Fruit fly (Drosophila melanogaster) whole organism, embryonic: ENCODE results near the gene Gnmt.

Experiments used
- Awh ChIP-seq: fragments of 200-800 bp; sonication (Bioruptor generic); IDR thresholded peaks from 2 replicates; pipeline ENCODE4, ENCODE4 v1.3.6; 2022; ENCODE audit warnings: missing biosample characterization, missing genetic modification characterization
- B-H2 ChIP-seq: fragments of 200-800 bp; sonication (Bioruptor generic); optimal IDR thresholded peaks from 2 replicates; lab custom pipeline; 2018; ENCODE audit warnings: missing biosample characterization, mild to moderate bottlenecking, missing genetic modification characterization
- CG11560 ChIP-seq: fragments of 200-800 bp; sonication (Bioruptor generic); IDR thresholded peaks from 3 replicates; pipeline ENCODE4 v1.3.6; 2022; ENCODE audit warnings: missing biosample characterization, missing genetic modification characterization
- CG12155 ChIP-seq: fragments of 200-800 bp; sonication (Bioruptor generic); optimal IDR thresholded peaks from 3 replicates; lab custom pipeline; 2016; ENCODE audit warnings: missing biosample characterization, missing genetic modification characterization
- CG12942 ChIP-seq: fragments of 200-800 bp; sonication (Bioruptor generic); optimal IDR thresholded peaks from 3 replicates; lab custom pipeline; 2016; ENCODE audit warnings: missing biosample characterization, missing genetic modification characterization
- CG13894 ChIP-seq: fragments of 200-800 bp; sonication (Bioruptor generic); optimal IDR thresholded peaks from 3 replicates; lab custom pipeline; 2018; ENCODE audit warnings: missing biosample characterization, mild to moderate bottlenecking, missing genetic modification characterization, moderate library complexity
- CG14014 ChIP-seq: fragments of 200-800 bp; sonication (Bioruptor generic); IDR thresholded peaks from 2 replicates; pipeline ENCODE4 v1.3.6; 2022; ENCODE audit warnings: missing biosample characterization, missing genetic modification characterization
- CG14050 ChIP-seq: fragments of 200-800 bp; sonication (Bioruptor generic); IDR thresholded peaks from 3 replicates; pipeline ENCODE4 v1.3.6; 2022; ENCODE audit warnings: missing biosample characterization, missing genetic modification characterization
- CG14965 ChIP-seq: fragments of 200-800 bp; sonication (Bioruptor generic); optimal IDR thresholded peaks from 2 replicates; lab custom pipeline; 2016; ENCODE audit warnings: missing biosample characterization, missing genetic modification characterization, borderline replicate concordance
- CG15269 ChIP-seq: fragments of 200-800 bp; sonication (Bioruptor generic); optimal IDR thresholded peaks from 2 replicates; lab custom pipeline; 2018; ENCODE audit warnings: missing biosample characterization, mild to moderate bottlenecking, missing genetic modification characterization, moderate library complexity
- CG1647 ChIP-seq: fragments of 200-800 bp; sonication (Bioruptor generic); optimal IDR thresholded peaks from 3 replicates; lab custom pipeline; 2016; ENCODE audit warnings: missing biosample characterization, missing genetic modification characterization
- CG17568 ChIP-seq: fragments of 200-800 bp; sonication (Bioruptor generic); optimal IDR thresholded peaks from 2 replicates; lab custom pipeline; 2018; ENCODE audit warnings: missing biosample characterization, mild to moderate bottlenecking, missing genetic modification characterization, moderate library complexity
- CG17829 ChIP-seq: fragments of 200-800 bp; optimal IDR thresholded peaks from 2 replicates; lab custom pipeline; 2019; ENCODE audit warnings: missing biosample characterization, mild to moderate bottlenecking, missing genetic modification characterization, moderate library complexity
- CG18011 ChIP-seq: fragments of 200-800 bp; sonication (Bioruptor generic); optimal IDR thresholded peaks from 2 replicates; lab custom pipeline; 2017; ENCODE audit warnings: missing biosample characterization, missing genetic modification characterization, mild to moderate bottlenecking, moderate library complexity, missing genotype
- CG2116 ChIP-seq: fragments of 200-800 bp; sonication (Bioruptor generic); optimal IDR thresholded peaks from 3 replicates; lab custom pipeline; 2018; ENCODE audit warnings: missing biosample characterization, mild to moderate bottlenecking, missing genetic modification characterization
- CG31224 ChIP-seq: fragments of 200-800 bp; sonication (Bioruptor generic); IDR thresholded peaks from 2 replicates; pipeline ENCODE4 v1.3.6; 2022; ENCODE audit warnings: missing biosample characterization, missing genetic modification characterization
- CG31388 ChIP-seq: fragments of 200-800 bp; sonication (Bioruptor generic); optimal IDR thresholded peaks from 2 replicates; lab custom pipeline; 2016; ENCODE audit warnings: missing biosample characterization, missing genetic modification characterization
- CG4707 ChIP-seq: fragments of 200-800 bp; sonication (Bioruptor generic); optimal IDR thresholded peaks from 2 replicates; lab custom pipeline; 2018; ENCODE audit warnings: missing biosample characterization, mild to moderate bottlenecking, missing genetic modification characterization, moderate library complexity
- CG5245 ChIP-seq: fragments of 200-800 bp; sonication (Bioruptor generic); optimal IDR thresholded peaks from 3 replicates; lab custom pipeline; 2016; ENCODE audit warnings: missing biosample characterization, missing genetic modification characterization
- CG6175 ChIP-seq: fragments of 200-800 bp; sonication (Bioruptor generic); IDR thresholded peaks from 3 replicates; pipeline ENCODE4 v1.3.6; 2022; ENCODE audit warnings: missing biosample characterization, missing genetic modification characterization
- CG6765 ChIP-seq: fragments of 200-800 bp; sonication (Bioruptor generic); optimal IDR thresholded peaks from 3 replicates; lab custom pipeline; 2017; ENCODE audit warnings: missing biosample characterization, mild to moderate bottlenecking, missing genetic modification characterization
- CG8281 ChIP-seq: fragments of 200-800 bp; sonication (Bioruptor generic); optimal IDR thresholded peaks from 2 replicates; lab custom pipeline; 2018; ENCODE audit warnings: missing biosample characterization, mild to moderate bottlenecking, missing genetic modification characterization, moderate library complexity
- CG9609 ChIP-seq: fragments of 200-800 bp; sonication (Bioruptor generic); optimal IDR thresholded peaks from 3 replicates; lab custom pipeline; 2016; ENCODE audit warnings: missing biosample characterization, missing genetic modification characterization
- CoRest ChIP-seq: fragments of 200-800 bp; sonication (Bioruptor generic); optimal IDR thresholded peaks from 3 replicates; lab custom pipeline; 2018; ENCODE audit warnings: missing biosample characterization, mild to moderate bottlenecking, missing genetic modification characterization, moderate library complexity
- D ChIP-seq, 2 experiments: fragments of 200-800 bp in 1 of 2; fragments of >200 bp in 1 of 2; sonication (Bioruptor generic) in 1 of 2; optimal IDR thresholded peaks; 2 replicates in 1 of 2; 3 replicates in 1 of 2; lab custom pipeline; 2017; ENCODE audit warnings: mild to moderate bottlenecking in 1 of 2, missing biosample characterization in 1 of 2, missing genetic modification characterization in 1 of 2, missing genetic modification reagents in 1 of 2
- D19B ChIP-seq: fragments of 200-800 bp; sonication (Bioruptor generic); optimal IDR thresholded peaks from 2 replicates; lab custom pipeline; 2017; ENCODE audit warnings: missing biosample characterization, mild to moderate bottlenecking, missing genetic modification characterization
- Dbx ChIP-seq: fragments of 200-800 bp; sonication (Bioruptor generic); IDR thresholded peaks from 3 replicates; pipeline ENCODE4 v1.3.6; 2022; ENCODE audit warnings: missing biosample characterization, missing genetic modification characterization
- Eip74EF ChIP-seq, 2 experiments: fragments of 200-800 bp in 1 of 2; fragments of >200 bp in 1 of 2; sonication (Bioruptor generic) in 1 of 2; optimal IDR thresholded peaks; 2 replicates each; lab custom pipeline; 2017 to 2019; ENCODE audit warnings: missing biosample characterization in 2 of 2, missing genetic modification characterization in 2 of 2, mild to moderate bottlenecking in 1 of 2, moderate library complexity in 1 of 2
- Fer1 ChIP-seq: fragments of 200-800 bp; sonication (Bioruptor generic); optimal IDR thresholded peaks from 2 replicates; lab custom pipeline; 2017; ENCODE audit warnings: missing biosample characterization, mild to moderate bottlenecking, missing genetic modification characterization
- Fer3 ChIP-seq: fragments of 200-800 bp; sonication (Bioruptor generic); optimal IDR thresholded peaks from 2 replicates; lab custom pipeline; 2018; ENCODE audit warnings: missing biosample characterization, mild to moderate bottlenecking, missing genetic modification characterization, moderate library complexity
- HmgZ ChIP-seq: fragments of 200-800 bp; sonication (Bioruptor generic); optimal IDR thresholded peaks from 2 replicates; lab custom pipeline; 2018; ENCODE audit warnings: missing biosample characterization, mild to moderate bottlenecking, missing genetic modification characterization
- Meics ChIP-seq: fragments of 200-800 bp; sonication (Bioruptor generic); optimal IDR thresholded peaks from 2 replicates; lab custom pipeline; 2017; ENCODE audit warnings: missing biosample characterization, mild to moderate bottlenecking, missing genetic modification characterization
- PHDP ChIP-seq: fragments of 200-800 bp; sonication (Bioruptor generic); optimal IDR thresholded peaks from 3 replicates; lab custom pipeline; 2018; ENCODE audit warnings: missing biosample characterization, mild to moderate bottlenecking, missing genetic modification characterization, moderate library complexity
- Pdp1 ChIP-seq, 2 experiments: fragments of 200-800 bp; sonication (Bioruptor generic); optimal IDR thresholded peaks; 3 replicates each; lab custom pipeline; 2016; ENCODE audit warnings: missing biosample characterization in 2 of 2, missing genetic modification characterization in 2 of 2, mild to moderate bottlenecking in 1 of 2, moderate library complexity in 1 of 2
- Spps ChIP-seq: fragments of 200-800 bp; sonication (Bioruptor generic); optimal IDR thresholded peaks from 2 replicates; lab custom pipeline; 2018; ENCODE audit warnings: missing biosample characterization, mild to moderate bottlenecking, missing genetic modification characterization
- Xrp1 ChIP-seq: fragments of 200-800 bp; sonication (Bioruptor generic); IDR thresholded peaks from 2 replicates; pipeline ENCODE4 v1.3.6; 2022; ENCODE audit warnings: missing biosample characterization, missing genetic modification characterization
- bcd ChIP-seq: fragments of 200-800 bp; sonication (Bioruptor generic); optimal IDR thresholded peaks from 2 replicates; lab custom pipeline; 2017; ENCODE audit warnings: missing biosample characterization, mild to moderate bottlenecking, missing genetic modification characterization
- cad ChIP-seq: fragments of >200 bp; optimal IDR thresholded peaks from 2 replicates; lab custom pipeline; 2017; ENCODE audit warnings: missing biosample characterization, missing genetic modification characterization
- gt ChIP-seq: fragments of 200-800 bp; sonication (Bioruptor generic); IDR thresholded peaks from 2 replicates; pipeline ENCODE4 v1.3.6; 2022; ENCODE audit warnings: missing biosample characterization, missing genetic modification characterization
- ham ChIP-seq: fragments of 200-800 bp; sonication (Bioruptor generic); IDR thresholded peaks from 2 replicates; pipeline ENCODE4 v1.3.6; 2022; ENCODE audit warnings: missing biosample characterization, missing genetic modification characterization
- kni ChIP-seq: fragments of 200-800 bp; sonication (Bioruptor generic); optimal IDR thresholded peaks from 3 replicates; lab custom pipeline; 2017; ENCODE audit warnings: mild to moderate bottlenecking, missing biosample characterization, missing genetic modification reagents, missing genetic modification characterization
- lab ChIP-seq: fragments of 200-800 bp; sonication (Bioruptor generic); optimal IDR thresholded peaks from 3 replicates; lab custom pipeline; 2017; ENCODE audit warnings: missing biosample characterization, missing genetic modification characterization, mild to moderate bottlenecking, moderate library complexity, missing genetic modification reagents
- maf-S ChIP-seq: fragments of 200-800 bp; sonication (Bioruptor generic); optimal IDR thresholded peaks from 2 replicates; lab custom pipeline; 2016; ENCODE audit warnings: missing biosample characterization, missing genetic modification characterization
- nau ChIP-seq: fragments of 200-800 bp; sonication (Bioruptor generic); optimal IDR thresholded peaks from 3 replicates; lab custom pipeline; 2017; ENCODE audit warnings: missing biosample characterization, mild to moderate bottlenecking, missing genetic modification characterization, missing genetic modification reagents
- peb ChIP-seq: fragments of 200-800 bp; sonication (Bioruptor generic); IDR thresholded peaks from 2 replicates; pipeline ENCODE4 v1.3.6; 2022; ENCODE audit warnings: missing biosample characterization, missing genetic modification characterization
- rib ChIP-seq: fragments of 200-800 bp; sonication (Bioruptor generic); IDR thresholded peaks from 2 replicates; pipeline ENCODE4 v1.3.6; 2022; ENCODE audit warnings: missing biosample characterization, missing genetic modification characterization
- sd ChIP-seq: fragments of 200-800 bp; sonication (Bioruptor generic); optimal IDR thresholded peaks from 3 replicates; lab custom pipeline; 2018; ENCODE audit warnings: missing biosample characterization, mild to moderate bottlenecking, missing genetic modification characterization, moderate library complexity
- shn ChIP-seq: fragments of 200-800 bp; sonication (Bioruptor generic); optimal IDR thresholded peaks from 3 replicates; lab custom pipeline; 2016; ENCODE audit warnings: missing biosample characterization, missing genetic modification characterization
- tio ChIP-seq: fragments of 200-800 bp; sonication (Bioruptor generic); optimal IDR thresholded peaks from 2 replicates; lab custom pipeline; 2017; ENCODE audit warnings: missing biosample characterization, missing genetic modification characterization, inconsistent platforms
- unpg ChIP-seq: fragments of 200-800 bp; sonication (Bioruptor generic); optimal IDR thresholded peaks from 3 replicates; lab custom pipeline; 2018; ENCODE audit warnings: missing biosample characterization, mild to moderate bottlenecking, missing genetic modification characterization, moderate library complexity
- z ChIP-seq: fragments of 200-800 bp; sonication (Bioruptor generic); IDR thresholded peaks from 3 replicates; pipeline ENCODE4 v1.3.6; 2022; ENCODE audit warnings: missing biosample characterization, missing genetic modification characterization

The Gnmt gene

dm6 chr3R:12716251-12716650 lies 41.8 kb downstream of the Gnmt start (continued):
- no peak for TF ChIP-seq CG31224 (GFP tag; lab: Robert Waterston, UW)
- TF ChIP-seq bcd = no peak
- TF ChIP-seq CG12942 = no peak
- peak; percentile 21 for TF ChIP-seq HmgZ (tag; lab: Kevin White, UChicago)
- TF ChIP-seq CG17829 (tag; lab: Kevin White, UChicago) = no peak
- no peak for TF ChIP-seq CG11560 (tag; lab: Robert Waterston, UW)
- no peak for TF ChIP-seq CG31388 (GFP tag; lab: Kevin White, UChicago)
- TF ChIP-seq CG9609 (GFP tag; lab: Kevin White, UChicago) = no peak
- no peak for TF ChIP-seq kni (GFP tag; lab: Kevin White, UChicago)
- TF ChIP-seq PHDP (tag; lab: Kevin White, UChicago) = peak; percentile 20
- TF ChIP-seq B-H2 = peak; percentile 60
- TF ChIP-seq CG15269 (tag; lab: Kevin White, UChicago) = peak; percentile 36
- no peak for TF ChIP-seq Pdp1 (GFP tag; optimal IDR thresholded peaks at IDR 0.05; lab: Kevin White, UChicago)
- no peak for TF ChIP-seq CG18011 (GFP tag; lab: Kevin White, UChicago)
- TF ChIP-seq CG13894 (tag; lab: Kevin White, UChicago) = peak; percentile 19
- TF ChIP-seq CG8281 (tag; lab: Kevin White, UChicago) = peak; percentile 25
- TF ChIP-seq CG4707 = no peak
- TF ChIP-seq rib (GFP tag; lab: Robert Waterston, UW) = no peak
- no peak for TF ChIP-seq Awh (GFP tag; lab: Robert Waterston, UW)
- TF ChIP-seq CG2116 (GFP tag; lab: Kevin White, UChicago) = no peak
- peak; percentile 60 for TF ChIP-seq lab (GFP tag; lab: Kevin White, UChicago)
- TF ChIP-seq CG14014 (GFP tag; lab: Robert Waterston, UW) = no peak
- TF ChIP-seq shn = no peak
- peak; percentile 40 for TF ChIP-seq Fer3 (tag; lab: Kevin White, UChicago)
- peak; percentile 25 for TF ChIP-seq Fer1 (GFP tag; lab: Kevin White, UChicago)
- TF ChIP-seq CG5245 (GFP tag; lab: Kevin White, UChicago) = no peak
- TF ChIP-seq unpg (GFP tag; lab: Kevin White, UChicago) = no peak
- no peak for TF ChIP-seq CG14965 (GFP tag; lab: Kevin White, UChicago)
- TF ChIP-seq tio = no peak
- TF ChIP-seq Meics (GFP tag; lab: Kevin White, UChicago) = peak; percentile 7
- no peak for TF ChIP-seq maf-S (GFP tag; lab: Kevin White, UChicago)
- no peak for TF ChIP-seq CG14050 (GFP tag; lab: Robert Waterston, UW)
- TF ChIP-seq CG17568 (GFP tag; lab: Kevin White, UChicago) = no peak
- TF ChIP-seq gt (GFP tag; lab: Robert Waterston, UW) = no peak
- TF ChIP-seq CoRest (tag; lab: Kevin White, UChicago) = no peak
- peak; percentile 22 for TF ChIP-seq sd (tag; lab: Kevin White, UChicago)
- TF ChIP-seq D19B (GFP tag; lab: Kevin White, UChicago) = no peak
- no peak for TF ChIP-seq Dbx
- TF ChIP-seq Xrp1 (GFP tag; lab: Robert Waterston, UW) = 0 out of 2 replicates have a peak, but pooled peaks have one; percentile 9
- no peak for TF ChIP-seq ham (GFP tag; lab: Robert Waterston, UW)
- no peak for TF ChIP-seq CG6175 (GFP tag; lab: Robert Waterston, UW)
- no peak for TF ChIP-seq Spps
- TF ChIP-seq CG1647 (GFP tag; lab: Kevin White, UChicago) = no peak
- TF ChIP-seq D (optimal IDR thresholded peaks at IDR 0.05; lab: Kevin White, UChicago) = no peak
- no peak for TF ChIP-seq D (GFP tag; optimal IDR thresholded peaks at IDR 0.05; lab: Kevin White, UChicago)
- no peak for TF ChIP-seq peb (GFP tag; lab: Robert Waterston, UW)
- peak; percentile 57 for TF ChIP-seq CG6765
- no peak for TF ChIP-seq z
- TF ChIP-seq cad (GFP tag; lab: Kevin White, UChicago) = no peak
- TF ChIP-seq Eip74EF (GFP tag; optimal IDR thresholded peaks at IDR 0.05; lab: Kevin White, UChicago) = no peak
- no peak for TF ChIP-seq nau
- TF ChIP-seq CG12155 (GFP tag; lab: Kevin White, UChicago) = no peak
